Worm (Caenorhabditis elegans): ENCODE measurements around the gene srh-275.

ce11 chrV:7399202-7399601 lies 46.4 kb downstream of the srh-275 start, which contains the start of gene gst-41:
- no peak for TF ChIP-seq mls-2 (tag; optimal IDR thresholded peaks at IDR 0.05)
- no peak for TF ChIP-seq elt-3 (tag; optimal IDR thresholded peaks at IDR 0.05)
- no peak for TF ChIP-seq unc-39 (tag; optimal IDR thresholded peaks at IDR 0.05)
- TF ChIP-seq mep-1 (tag; optimal IDR thresholded peaks at IDR 0.05): no peak
- no peak for TF ChIP-seq nhr-28 (tag; optimal IDR thresholded peaks at IDR 0.05)
- TF ChIP-seq pha-4 (tag; optimal IDR thresholded peaks at IDR 0.05): no peak
- no peak for TF ChIP-seq nhr-237 (tag; optimal IDR thresholded peaks at IDR 0.05)
- no peak for TF ChIP-seq ztf-11 (tag; optimal IDR thresholded peaks at IDR 0.05)
- no peak for TF ChIP-seq unc-62 (GFP tag; optimal IDR thresholded peaks at IDR 0.05)
- TF ChIP-seq ces-1 (GFP tag; optimal IDR thresholded peaks at IDR 0.05): no peak
- no peak for TF ChIP-seq snpc-4 (tag; optimal IDR thresholded peaks at IDR 0.05)
- TF ChIP-seq lin-32 (GFP tag; optimal IDR thresholded peaks at IDR 0.05): no peak
- TF ChIP-seq mab-5 (tag; optimal IDR thresholded peaks at IDR 0.05): no peak
